Fruit fly (Drosophila melanogaster) whole organism, embryonic: ENCODE measurements around the gene Enoph.

ENCODE experiments used
- B-H2 ChIP-seq: fragments of 200-800 bp; sonication (Bioruptor generic); optimal IDR thresholded peaks from 2 replicates; lab custom pipeline; 2018; ENCODE audit warnings: missing biosample characterization, mild to moderate bottlenecking, missing genetic modification characterization
- BtbVII ChIP-seq: fragments of 200-800 bp; sonication (Bioruptor generic); optimal IDR thresholded peaks from 3 replicates; lab custom pipeline; 2017; ENCODE audit warnings: missing biosample characterization, mild to moderate bottlenecking, missing genetic modification characterization
- CG14667 ChIP-seq: fragments of 200-800 bp; sonication (Bioruptor generic); IDR thresholded peaks from 2 replicates; pipeline ENCODE4 v1.3.6; 2022; ENCODE audit warnings: missing biosample characterization, missing genetic modification characterization
- CG15479 ChIP-seq: fragments of 200-800 bp; sonication (Bioruptor generic); optimal IDR thresholded peaks from 3 replicates; lab custom pipeline; 2019; ENCODE audit warnings: missing biosample characterization, mild to moderate bottlenecking, missing genetic modification characterization, moderate library complexity
- CG15696 ChIP-seq: fragments of 200-800 bp; sonication (Bioruptor generic); optimal IDR thresholded peaks from 2 replicates; lab custom pipeline; 2019; ENCODE audit warnings: missing biosample characterization, mild to moderate bottlenecking, missing genetic modification characterization, moderate library complexity
- CG1603 ChIP-seq: fragments of 200-800 bp; sonication (Bioruptor generic); optimal IDR thresholded peaks from 2 replicates; lab custom pipeline; 2019; ENCODE audit warnings: missing biosample characterization, mild to moderate bottlenecking, missing genetic modification characterization, moderate library complexity
- CG17328 ChIP-seq: fragments of 200-800 bp; sonication (Bioruptor generic); IDR thresholded peaks from 2 replicates; pipeline ENCODE4 v1.3.6; 2022; ENCODE audit warnings: missing biosample characterization, missing genetic modification characterization
- CG17829 ChIP-seq: fragments of 200-800 bp; optimal IDR thresholded peaks from 2 replicates; lab custom pipeline; 2019; ENCODE audit warnings: missing biosample characterization, mild to moderate bottlenecking, missing genetic modification characterization, moderate library complexity
- CG2875 ChIP-seq: fragments of 200-800 bp; sonication (Bioruptor generic); optimal IDR thresholded peaks from 2 replicates; lab custom pipeline; 2017; ENCODE audit warnings: missing biosample characterization, mild to moderate bottlenecking, missing genetic modification characterization, missing genetic modification reagents
- CG2889 ChIP-seq: fragments of 200-800 bp; sonication (Bioruptor generic); IDR thresholded peaks from 3 replicates; pipeline ENCODE4 v1.3.6; 2022; ENCODE audit warnings: missing biosample characterization, missing genetic modification characterization
- CG33557 ChIP-seq: fragments of 200-800 bp; sonication (Bioruptor generic); optimal IDR thresholded peaks from 2 replicates; lab custom pipeline; 2019; ENCODE audit warnings: missing biosample characterization, mild to moderate bottlenecking, missing genetic modification characterization, moderate library complexity
- CG34376 ChIP-seq: fragments of 200-800 bp; sonication (Bioruptor generic); optimal IDR thresholded peaks from 2 replicates; lab custom pipeline; 2018; ENCODE audit warnings: missing biosample characterization, mild to moderate bottlenecking, missing genetic modification characterization
- CoRest ChIP-seq: fragments of 200-800 bp; sonication (Bioruptor generic); optimal IDR thresholded peaks from 3 replicates; lab custom pipeline; 2018; ENCODE audit warnings: missing biosample characterization, mild to moderate bottlenecking, missing genetic modification characterization, moderate library complexity
- Dad ChIP-seq: fragments of 200-800 bp; sonication (Bioruptor generic); optimal IDR thresholded peaks from 3 replicates; lab custom pipeline; 2016; ENCODE audit warnings: missing biosample characterization, missing genetic modification characterization
- Dbx ChIP-seq: fragments of 200-800 bp; sonication (Bioruptor generic); IDR thresholded peaks from 3 replicates; pipeline ENCODE4 v1.3.6; 2022; ENCODE audit warnings: missing biosample characterization, missing genetic modification characterization
- Dref ChIP-seq: fragments of 200-800 bp; sonication (Bioruptor generic); IDR thresholded peaks from 2 replicates; pipeline ENCODE4 v1.3.6; 2022; ENCODE audit warnings: missing biosample characterization, missing genetic modification characterization
- E2f2 ChIP-seq: fragments of 200-800 bp; sonication (Bioruptor generic); IDR thresholded peaks from 2 replicates; pipeline ENCODE4 v1.3.6; 2022; ENCODE audit warnings: missing biosample characterization, missing genetic modification characterization
- ERR ChIP-seq: fragments of 200-800 bp; sonication (Bioruptor generic); optimal IDR thresholded peaks from 2 replicates; lab custom pipeline; 2016; ENCODE audit warnings: missing biosample characterization, missing genetic modification characterization
- Ets97D ChIP-seq: fragments of 200-800 bp; sonication (Bioruptor generic); optimal IDR thresholded peaks from 3 replicates; lab custom pipeline; 2016; ENCODE audit warnings: missing biosample characterization, missing genetic modification characterization
- Fer1 ChIP-seq: fragments of 200-800 bp; sonication (Bioruptor generic); optimal IDR thresholded peaks from 2 replicates; lab custom pipeline; 2017; ENCODE audit warnings: missing biosample characterization, mild to moderate bottlenecking, missing genetic modification characterization
- HLHmδ ChIP-seq: fragments of 200-800 bp; sonication (Bioruptor generic); optimal IDR thresholded peaks from 2 replicates; lab custom pipeline; 2018; ENCODE audit warnings: missing biosample characterization, mild to moderate bottlenecking, missing genetic modification characterization, moderate library complexity
- Hmx ChIP-seq: fragments of 200-800 bp; sonication (Bioruptor generic); optimal IDR thresholded peaks from 2 replicates; lab custom pipeline; 2016; ENCODE audit warnings: missing biosample characterization, missing genetic modification characterization
- Hr51 ChIP-seq, 2 experiments: fragments of 200-800 bp; sonication (Bioruptor generic); optimal IDR thresholded peaks; 2 replicates in 1 of 2; 3 replicates in 1 of 2; lab custom pipeline; 2016 to 2018; ENCODE audit warnings: missing biosample characterization in 2 of 2, missing genetic modification characterization in 2 of 2, mild to moderate bottlenecking in 1 of 2, moderate library complexity in 1 of 2
- Jarid2 ChIP-seq: fragments of 200-800 bp; sonication (Bioruptor generic); optimal IDR thresholded peaks from 3 replicates; lab custom pipeline; 2017; ENCODE audit warnings: mild to moderate bottlenecking, missing biosample characterization, missing genetic modification reagents, missing genetic modification characterization
- Lhr ChIP-seq: fragments of 200-800 bp; sonication (Bioruptor generic); optimal IDR thresholded peaks from 3 replicates; lab custom pipeline; 2017; ENCODE audit warnings: mild to moderate bottlenecking, missing biosample characterization, missing genetic modification reagents, missing genetic modification characterization
- Myb ChIP-seq: fragments of 200-800 bp; sonication (Bioruptor generic); optimal IDR thresholded peaks from 2 replicates; lab custom pipeline; 2016; ENCODE audit warnings: missing biosample characterization, missing genetic modification characterization
- NC2α ChIP-seq: fragments of 200-800 bp; sonication (Bioruptor generic); optimal IDR thresholded peaks from 2 replicates; lab custom pipeline; 2016; ENCODE audit warnings: missing biosample characterization, missing genetic modification characterization
- Opbp ChIP-seq: fragments of 200-800 bp; sonication (Bioruptor generic); IDR thresholded peaks from 3 replicates; pipeline ENCODE4 v1.3.6; 2022; ENCODE audit warnings: missing biosample characterization, missing genetic modification characterization; ENCODE audit not compliant: partially characterized antibody
- PHDP ChIP-seq: fragments of 200-800 bp; sonication (Bioruptor generic); optimal IDR thresholded peaks from 3 replicates; lab custom pipeline; 2018; ENCODE audit warnings: missing biosample characterization, mild to moderate bottlenecking, missing genetic modification characterization, moderate library complexity
- Sry-δ ChIP-seq: fragments of 200-800 bp; sonication (Bioruptor generic); optimal IDR thresholded peaks from 2 replicates; lab custom pipeline; 2016; ENCODE audit warnings: missing biosample characterization, missing genetic modification characterization
- bigmax ChIP-seq: fragments of 200-800 bp; sonication (Bioruptor generic); optimal IDR thresholded peaks from 2 replicates; lab custom pipeline; 2018; ENCODE audit warnings: missing biosample characterization, mild to moderate bottlenecking, missing genetic modification characterization
- bsh ChIP-seq, 2 experiments: fragments of 200-800 bp; sonication (Bioruptor generic); optimal IDR thresholded peaks; 2 replicates each; lab custom pipeline; 2017 to 2018; ENCODE audit warnings: mild to moderate bottlenecking in 2 of 2, missing biosample characterization in 2 of 2, missing genetic modification characterization in 2 of 2, moderate library complexity in 1 of 2
- dpn ChIP-seq, 2 experiments: fragments of 200-800 bp; sonication (Bioruptor generic); optimal IDR thresholded peaks; 3 replicates each; lab custom pipeline; 2016; ENCODE audit warnings: missing biosample characterization in 2 of 2, missing genetic modification characterization in 2 of 2
- fd64A ChIP-seq: fragments of 200-800 bp; sonication (Bioruptor generic); optimal IDR thresholded peaks from 3 replicates; lab custom pipeline; 2018; ENCODE audit warnings: missing biosample characterization, mild to moderate bottlenecking, missing genetic modification characterization
- gro ChIP-seq: fragments of 200-800 bp; sonication (Bioruptor generic); optimal IDR thresholded peaks from 2 replicates; lab custom pipeline; 2016; ENCODE audit warnings: missing biosample characterization, missing genetic modification characterization
- her ChIP-seq: fragments of 200-800 bp; sonication (Bioruptor generic); optimal IDR thresholded peaks from 2 replicates; lab custom pipeline; 2016; ENCODE audit warnings: missing biosample characterization, missing genetic modification characterization
- jigr1 ChIP-seq: fragments of 200-800 bp; sonication (Bioruptor generic); IDR thresholded peaks from 3 replicates; pipeline ENCODE4 v1.3.6; 2022; ENCODE audit warnings: missing biosample characterization, missing genetic modification characterization
- knrl ChIP-seq: fragments of 200-800 bp; sonication (Bioruptor generic); IDR thresholded peaks from 3 replicates; pipeline ENCODE4 v1.3.6; 2022; ENCODE audit warnings: missing biosample characterization, missing genetic modification characterization; ENCODE audit not compliant: partially characterized antibody
- lola ChIP-seq, 3 experiments: fragments of >200 bp in 2 of 3; fragments of 200-800 bp in 1 of 3; sonication (Bioruptor generic) in 1 of 3; optimal IDR thresholded peaks; 2 replicates each; lab custom pipeline; 2017 to 2019; ENCODE audit warnings: missing biosample characterization in 3 of 3, missing genetic modification characterization in 3 of 3, mild to moderate bottlenecking in 1 of 3, moderate library complexity in 1 of 3
- luna ChIP-seq: fragments of 200-800 bp; sonication (Bioruptor generic); optimal IDR thresholded peaks from 2 replicates; lab custom pipeline; 2016; ENCODE audit warnings: missing biosample characterization, missing genetic modification characterization
- phol ChIP-seq: fragments of 200-800 bp; sonication (Bioruptor generic); optimal IDR thresholded peaks from 3 replicates; lab custom pipeline; 2018; ENCODE audit warnings: missing biosample characterization, mild to moderate bottlenecking, missing genetic modification characterization, moderate library complexity
- pzg ChIP-seq: fragments of 200-800 bp; sonication (Bioruptor generic); optimal IDR thresholded peaks from 3 replicates; lab custom pipeline; 2018; ENCODE audit warnings: missing biosample characterization, mild to moderate bottlenecking, missing genetic modification characterization, moderate library complexity
- rib ChIP-seq: fragments of 200-800 bp; sonication (Bioruptor generic); IDR thresholded peaks from 2 replicates; pipeline ENCODE4 v1.3.6; 2022; ENCODE audit warnings: missing biosample characterization, missing genetic modification characterization
- salm ChIP-seq: fragments of 200-800 bp; sonication (Bioruptor generic); optimal IDR thresholded peaks from 2 replicates; lab custom pipeline; 2018; ENCODE audit warnings: missing biosample characterization, mild to moderate bottlenecking, missing genetic modification characterization
- sc ChIP-seq, 3 experiments: fragments of >200 bp in 2 of 3; fragments of 200-800 bp in 1 of 3; sonication (Bioruptor generic) in 1 of 3; optimal IDR thresholded peaks; 2 replicates in 2 of 3; 3 replicates in 1 of 3; lab custom pipeline; 2017; ENCODE audit warnings: mild to moderate bottlenecking in 1 of 3, missing biosample characterization in 1 of 3, missing genetic modification characterization in 1 of 3, missing genetic modification reagents in 1 of 3
- slbo ChIP-seq: fragments of 200-800 bp; sonication (Bioruptor generic); IDR thresholded peaks from 2 replicates; pipeline ENCODE4 v1.3.6; 2022; ENCODE audit warnings: missing biosample characterization, missing genetic modification characterization
- stwl ChIP-seq: fragments of 200-800 bp; sonication (Bioruptor generic); optimal IDR thresholded peaks from 3 replicates; lab custom pipeline; 2018; ENCODE audit warnings: missing biosample characterization, mild to moderate bottlenecking, missing genetic modification characterization, moderate library complexity
- zen ChIP-seq: fragments of 200-800 bp; sonication (Bioruptor generic); optimal IDR thresholded peaks from 3 replicates; lab custom pipeline; 2018; ENCODE audit warnings: missing biosample characterization, mild to moderate bottlenecking, missing genetic modification characterization, moderate library complexity

Enoph gene

dm6 chr3R:5217278-5217714 is 39.2 kb downstream of the Enoph start, which contains the start of gene cno (continued):
- TF ChIP-seq bsh (GFP tag; optimal IDR thresholded peaks at IDR 0.05; lab: Kevin White, UChicago) (peak; percentile 4 to 19), CG2875 (no peak), Myb (GFP tag; lab: Kevin White, UChicago) (peak; percentile 57), CG14667 (GFP tag; lab: Robert Waterston, UW) (no peak), Lhr (peak; percentile 98), rib (peak; percentile 82), CG15479 (GFP tag; lab: Kevin White, UChicago) (peak; percentile 79), phol (tag; lab: Kevin White, UChicago) (peak; percentile 67), Dbx (GFP tag; lab: Robert Waterston, UW) (0 out of 3 replicates have a peak, but pooled peaks have one; percentile 37), NC2α (no peak), gro (no peak), CG34376 (GFP tag; lab: Kevin White, UChicago) (peak; percentile 28), CG17328 (GFP tag; lab: Robert Waterston, UW) (0 out of 2 replicates have a peak, but pooled peaks have one; percentile 26), her (GFP tag; lab: Kevin White, UChicago) (peak; percentile 36), salm (tag; lab: Kevin White, UChicago) (peak; percentile 39), zen (tag; lab: Kevin White, UChicago) (peak; percentile 6), Hmx (GFP tag; lab: Kevin White, UChicago) (no peak), Dad (GFP tag; lab: Kevin White, UChicago) (no peak), slbo (GFP tag; lab: Robert Waterston, UW) (peak; percentile 33; the same call in 1 of the 2 replicates), ERR (GFP tag; lab: Kevin White, UChicago) (no peak), B-H2 (GFP tag; lab: Kevin White, UChicago) (peak; percentile 26), lola (GFP tag; optimal IDR thresholded peaks at IDR 0.05; lab: Kevin White, UChicago) (no peak), CG1603 (peak; percentile 59), CoRest (peak; percentile 51), Jarid2 (GFP tag; lab: Kevin White, UChicago) (peak; percentile 91), Hr51 (GFP tag; optimal IDR thresholded peaks at IDR 0.05; lab: Kevin White, UChicago) (no peak), jigr1 (GFP tag; lab: Robert Waterston, UW) (no peak), BtbVII (GFP tag; lab: Kevin White, UChicago) (peak; percentile 18), Opbp (GFP tag; lab: Robert Waterston, UW) (peak; percentile 46; the same call in 1 of the 3 replicates), sc (optimal IDR thresholded peaks at IDR 0.05; lab: Kevin White, UChicago) (no peak), sc (GFP tag; optimal IDR thresholded peaks at IDR 0.05; lab: Kevin White, UChicago) (no peak), Sry-δ (GFP tag; lab: Kevin White, UChicago) (peak; percentile 52), Fer1 (GFP tag; lab: Kevin White, UChicago) (peak; percentile 31), luna (GFP tag; lab: Kevin White, UChicago) (no peak), knrl (GFP tag; lab: Robert Waterston, UW) (peak; percentile 51; the same call in 1 of the 3 replicates), CG15696 (peak; percentile 2), dpn (GFP tag; optimal IDR thresholded peaks at IDR 0.05; lab: Kevin White, UChicago) (peak in 1 of 2 experiments; percentile 18), pzg (GFP tag; lab: Kevin White, UChicago) (peak; percentile 95), CG2889 (GFP tag; lab: Robert Waterston, UW) (no peak), HLHmδ (GFP tag; lab: Kevin White, UChicago) (peak; percentile 87), fd64A (GFP tag; lab: Kevin White, UChicago) (peak; percentile 28), Dref (GFP tag; lab: Robert Waterston, UW) (peak; percentile 45), CG17829 (tag; lab: Kevin White, UChicago) (peak; percentile 61), E2f2 (GFP tag; lab: Robert Waterston, UW) (peak; percentile 85), PHDP (tag; lab: Kevin White, UChicago) (peak; percentile 21), stwl (tag; lab: Kevin White, UChicago) (peak; percentile 42), bigmax (GFP tag; lab: Kevin White, UChicago) (no peak), CG33557 (GFP tag; lab: Kevin White, UChicago) (peak; percentile 35), Ets97D (GFP tag; lab: Kevin White, UChicago) (peak; percentile 65)
